Worm (Caenorhabditis elegans) whole organism, early embryonic: ENCODE results near the gene T04A6.2.

ENCODE experiments used
- B0310.2 ChIP-seq: sonication (generic microtip); optimal IDR thresholded peaks from 2 replicates; lab custom pipeline; 2016; ENCODE audit warnings: mild to moderate bottlenecking, missing genetic modification characterization, missing compliant biosample characterization
- F13C5.2 ChIP-seq: sonication (generic microtip); optimal IDR thresholded peaks from 2 replicates; lab custom pipeline; 2017; ENCODE audit warnings: mild to moderate bottlenecking, missing genetic modification characterization, inconsistent platforms, missing compliant biosample characterization
- aly-1 ChIP-seq: sonication (generic microtip); optimal IDR thresholded peaks from 2 replicates; lab custom pipeline; 2016; ENCODE audit warnings: missing genetic modification characterization, missing compliant biosample characterization
- ama-1 ChIP-seq: fragments of 150-350 bp; optimal IDR thresholded peaks from 2 replicates; lab custom pipeline; 2014
- ceh-13 ChIP-seq: fragments of 200-800 bp; sonication (Bioruptor generic); optimal IDR thresholded peaks from 2 replicates; lab custom pipeline; 2018; ENCODE audit warnings: mild to moderate bottlenecking, missing genetic modification characterization, missing compliant biosample characterization
- ceh-36 ChIP-seq: sonication (generic microtip); optimal IDR thresholded peaks from 2 replicates; lab custom pipeline; 2016; ENCODE audit warnings: missing genetic modification characterization, inconsistent platforms, missing compliant biosample characterization
- ets-7 ChIP-seq: sonication (generic microtip); optimal IDR thresholded peaks from 2 replicates; lab custom pipeline; 2016; ENCODE audit warnings: missing genotype, missing genetic modification characterization, missing compliant biosample characterization
- flt-1 ChIP-seq: fragments of 200-800 bp; sonication (Bioruptor generic); IDR thresholded peaks from 2 replicates; pipeline ENCODE4 v1.3.6; 2022; ENCODE audit warnings: missing genetic modification characterization, missing compliant biosample characterization
- hmbx-1 ChIP-seq: sonication (generic microtip); optimal IDR thresholded peaks from 2 replicates; lab custom pipeline; 2016; ENCODE audit warnings: mild to moderate bottlenecking, missing genetic modification characterization, missing compliant biosample characterization
- hmg-4 ChIP-seq: fragments of 200-800 bp; sonication (Bioruptor generic); optimal IDR thresholded peaks from 2 replicates; lab custom pipeline; 2018; ENCODE audit warnings: mild to moderate bottlenecking, missing genetic modification characterization, missing compliant biosample characterization
- hnd-1 ChIP-seq: sonication (generic microtip); optimal IDR thresholded peaks from 2 replicates; lab custom pipeline; 2016; ENCODE audit warnings: missing genetic modification characterization, missing compliant biosample characterization
- pes-1 ChIP-seq: fragments of 200-800 bp; sonication (Bioruptor generic); IDR thresholded peaks from 2 replicates; pipeline ENCODE4 v1.3.6; 2022; ENCODE audit warnings: missing genetic modification reagents, missing genetic modification characterization, missing compliant biosample characterization
- scrt-1 ChIP-seq: fragments of 200-800 bp; sonication (Bioruptor generic); IDR thresholded peaks from 2 replicates; pipeline ENCODE4 v1.3.6; 2022; ENCODE audit warnings: missing genetic modification characterization, missing compliant biosample characterization
- sea-1 ChIP-seq: fragments of 200-800 bp; sonication (Bioruptor generic); conservative IDR thresholded peaks from 2 replicates; pipeline ENCODE4 v1.3.6; 2022; ENCODE audit warnings: missing genetic modification characterization, missing compliant biosample characterization
- tbx-11 ChIP-seq: fragments of 200-800 bp; sonication (Bioruptor generic); IDR thresholded peaks from 2 replicates; pipeline ENCODE4 v1.3.6; 2022; ENCODE audit warnings: missing genetic modification characterization, missing compliant biosample characterization
- tbx-37 ChIP-seq: fragments of 200-800 bp; sonication (Bioruptor generic); conservative IDR thresholded peaks from 2 replicates; pipeline ENCODE4 v1.3.6; 2022; ENCODE audit warnings: missing genetic modification reagents, missing genetic modification characterization, missing compliant biosample characterization
- tra-4 ChIP-seq: sonication (generic microtip); optimal IDR thresholded peaks from 2 replicates; lab custom pipeline; 2017; ENCODE audit warnings: missing genetic modification characterization, missing compliant biosample characterization

T04A6.2 gene

ce11 chrIII:7616228-7616627 is 1.6 kb downstream of the T04A6.2 start, which contains the start of gene T04A6.1:
TSS of gene T04A6.1 (plus strand) at chrIII:7616528.
- TF ChIP-seq aly-1 (tag; lab: Kevin White, UChicago) (no peak), ama-1 (lab: Kevin White, UChicago) (no peak), tbx-37 (GFP tag; lab: Robert Waterston, UW) (no peak), hnd-1 (tag; lab: Kevin White, UChicago) (no peak), B0310.2 (no peak), ceh-13 (no peak), pes-1 (GFP tag; lab: Robert Waterston, UW) (no peak), F13C5.2 (tag; lab: Kevin White, UChicago) (no peak), hmg-4 (no peak), tra-4 (tag; lab: Kevin White, UChicago) (no peak), hmbx-1 (tag; lab: Kevin White, UChicago) (no peak), ets-7 (tag; lab: Kevin White, UChicago) (no peak), tbx-11 (GFP tag; lab: Robert Waterston, UW) (no peak), flt-1 (GFP tag; lab: Robert Waterston, UW) (no peak), sea-1 (GFP tag; lab: Robert Waterston, UW) (no peak), scrt-1 (GFP tag; lab: Robert Waterston, UW) (no peak), ceh-36 (no peak)

ce11 chrIII:7618294-7618693 is 3.7 kb downstream of the T04A6.2 start:
- TF ChIP-seq F13C5.2 (tag; lab: Kevin White, UChicago), result no peak

ce11 chrIII:7619846-7620245 is 5.2 kb downstream of the T04A6.2 start:
- no peak for TF ChIP-seq tbx-37 (GFP tag; lab: Robert Waterston, UW)
- no peak for TF ChIP-seq flt-1 (GFP tag; lab: Robert Waterston, UW)
- TF ChIP-seq ceh-13, result no peak
- TF ChIP-seq ets-7 (tag; lab: Kevin White, UChicago), result no peak
- no peak for TF ChIP-seq hmg-4
- TF ChIP-seq tra-4 (tag; lab: Kevin White, UChicago), result no peak
- TF ChIP-seq ama-1 (lab: Kevin White, UChicago), result no peak
- no peak for TF ChIP-seq tbx-11 (GFP tag; lab: Robert Waterston, UW)
- no peak for TF ChIP-seq B0310.2

- no peak for TF ChIP-seq ets-7 (tag; lab: Kevin White, UChicago)
- no peak for TF ChIP-seq hmg-4
- no peak for TF ChIP-seq scrt-1 (GFP tag; lab: Robert Waterston, UW)
Observed at ce11 chrIII:7621355-7621754, 6.7 kb downstream of the T04A6.2 start.

- no peak for TF ChIP-seq flt-1 (GFP tag; lab: Robert Waterston, UW)
- no peak for TF ChIP-seq tbx-37 (GFP tag; lab: Robert Waterston, UW)
- TF ChIP-seq hmbx-1 (tag; lab: Kevin White, UChicago), result no peak
- no peak for TF ChIP-seq sea-1 (GFP tag; lab: Robert Waterston, UW)
- no peak for TF ChIP-seq F13C5.2 (tag; lab: Kevin White, UChicago)
- no peak for TF ChIP-seq hmg-4
- TF ChIP-seq pes-1 (GFP tag; lab: Robert Waterston, UW), result no peak
- TF ChIP-seq B0310.2, result no peak
Observed at ce11 chrIII:7622922-7623321, 8.3 kb downstream of the T04A6.2 start.

- TF ChIP-seq ama-1 (lab: Kevin White, UChicago) (no peak), hmg-4 (no peak), ets-7 (tag; lab: Kevin White, UChicago) (no peak), tbx-11 (GFP tag; lab: Robert Waterston, UW) (no peak), tbx-37 (GFP tag; lab: Robert Waterston, UW) (no peak), hnd-1 (tag; lab: Kevin White, UChicago) (no peak), aly-1 (tag; lab: Kevin White, UChicago) (no peak), tra-4 (tag; lab: Kevin White, UChicago) (no peak)
Observed at ce11 chrIII:7625086-7625485, 10.5 kb downstream of the T04A6.2 start, which contains the start of gene fbn-1. TSS of gene fbn-1 (plus strand) at chrIII:7625386.

- TF ChIP-seq tra-4 (tag; lab: Kevin White, UChicago) (no peak), B0310.2 (no peak), tbx-37 (GFP tag; lab: Robert Waterston, UW) (no peak), tbx-11 (GFP tag; lab: Robert Waterston, UW) (no peak), hnd-1 (tag; lab: Kevin White, UChicago) (no peak), ceh-36 (no peak), F13C5.2 (tag; lab: Kevin White, UChicago) (no peak), ets-7 (tag; lab: Kevin White, UChicago) (no peak), aly-1 (tag; lab: Kevin White, UChicago) (no peak), ama-1 (lab: Kevin White, UChicago) (no peak), hmg-4 (no peak), scrt-1 (GFP tag; lab: Robert Waterston, UW) (no peak), sea-1 (GFP tag; lab: Robert Waterston, UW) (no peak), flt-1 (GFP tag; lab: Robert Waterston, UW) (no peak), ceh-13 (no peak), hmbx-1 (tag; lab: Kevin White, UChicago) (no peak), pes-1 (GFP tag; lab: Robert Waterston, UW) (no peak)
Observed at ce11 chrIII:7641337-7641736, 26.7 kb downstream of the T04A6.2 start.

ce11 chrIII:7642015-7642414 is 27.4 kb downstream of the T04A6.2 start:
- TF ChIP-seq sea-1 (GFP tag; lab: Robert Waterston, UW) (peak; percentile 81), flt-1 (GFP tag; lab: Robert Waterston, UW) (no peak), tbx-11 (GFP tag; lab: Robert Waterston, UW) (peak; percentile 74), pes-1 (GFP tag; lab: Robert Waterston, UW) (no peak; the same call in 1 of the 2 replicates), hmg-4 (peak; percentile 12), tra-4 (tag; lab: Kevin White, UChicago) (no peak), ceh-36 (peak; percentile 77), ama-1 (lab: Kevin White, UChicago) (no peak), F13C5.2 (tag; lab: Kevin White, UChicago) (peak; percentile 74), ets-7 (tag; lab: Kevin White, UChicago) (peak; percentile 40), ceh-13 (peak; percentile 50), B0310.2 (peak; percentile 53), tbx-37 (GFP tag; lab: Robert Waterston, UW) (peak; percentile 54; the same call in 1 of the 2 replicates), aly-1 (tag; lab: Kevin White, UChicago) (peak; percentile 6), scrt-1 (GFP tag; lab: Robert Waterston, UW) (peak; percentile 83), hnd-1 (tag; lab: Kevin White, UChicago) (peak; percentile 51), hmbx-1 (tag; lab: Kevin White, UChicago) (peak; percentile 31)
